Worm (Caenorhabditis elegans) whole organism, young adult: ENCODE results near the gene T04F8.2.
A peak's percentile ranks its signal among the peaks of the same experiment; 100 is the strongest.

ENCODE experiments used
- B0019.2 ChIP-seq: fragments of 200-800 bp; sonication (Bioruptor generic); conservative IDR thresholded peaks from 2 replicates; pipeline ENCODE4 v1.3.6; 2022; ENCODE audit warnings: missing genetic modification reagents, missing genetic modification characterization, missing compliant biosample characterization
- C06A6.2 ChIP-seq: fragments of 200-800 bp; sonication (Bioruptor generic); conservative IDR thresholded peaks from 2 replicates; pipeline ENCODE4 v1.3.6; 2022; ENCODE audit warnings: missing genetic modification characterization, missing compliant biosample characterization
- C17E4.6 ChIP-seq: fragments of 200-800 bp; sonication (Bioruptor generic); IDR thresholded peaks from 2 replicates; pipeline ENCODE4 v1.3.6; 2022; ENCODE audit warnings: missing genetic modification reagents, missing genetic modification characterization, missing compliant biosample characterization
- F10E7.11 ChIP-seq: sonication (generic microtip); optimal IDR thresholded peaks from 2 replicates; lab custom pipeline; 2017; ENCODE audit warnings: mild to moderate bottlenecking, missing genetic modification characterization, moderate library complexity, missing compliant biosample characterization
- F33H1.4 ChIP-seq: fragments of 200-800 bp; sonication (Bioruptor generic); IDR thresholded peaks from 2 replicates; pipeline ENCODE4 v1.3.6; 2022; ENCODE audit warnings: missing genetic modification reagents, missing genetic modification characterization, missing compliant biosample characterization
- F39B2.1 ChIP-seq: fragments of 200-800 bp; sonication (Bioruptor generic); IDR thresholded peaks from 2 replicates; pipeline ENCODE4 v1.3.6; 2022; ENCODE audit warnings: missing genetic modification reagents, missing genetic modification characterization, missing compliant biosample characterization
- F49E8.2 ChIP-seq: sonication (generic microtip); optimal IDR thresholded peaks from 3 replicates; lab custom pipeline; 2017; ENCODE audit warnings: missing genetic modification characterization, mild to moderate bottlenecking, missing compliant biosample characterization, antibody characterized with exemption, moderate library complexity; ENCODE audit not compliant: insufficient read depth
- F52B5.7 ChIP-seq: sonication (generic microtip); optimal IDR thresholded peaks from 2 replicates; lab custom pipeline; 2016; ENCODE audit warnings: mild to moderate bottlenecking, missing genetic modification characterization, missing compliant biosample characterization
- F57A8.1 ChIP-seq: fragments of 200-800 bp; sonication (Bioruptor generic); optimal IDR thresholded peaks from 2 replicates; lab custom pipeline; 2018; ENCODE audit warnings: mild to moderate bottlenecking, missing genetic modification characterization, moderate library complexity, missing compliant biosample characterization
- K11D2.4 ChIP-seq: fragments of 200-800 bp; sonication (Bioruptor generic); IDR thresholded peaks from 2 replicates; pipeline ENCODE4 v1.3.6; 2022; ENCODE audit warnings: missing genetic modification reagents, missing genetic modification characterization, missing compliant biosample characterization
- Y56A3A.18 ChIP-seq: fragments of 200-800 bp; sonication (Bioruptor generic); IDR thresholded peaks from 2 replicates; pipeline ENCODE4 v1.3.6; 2022; ENCODE audit warnings: missing genetic modification reagents, missing genetic modification characterization, missing compliant biosample characterization
- Y79H2A.3 ChIP-seq: fragments of 200-800 bp; sonication (Bioruptor generic); conservative IDR thresholded peaks from 2 replicates; pipeline ENCODE4 v1.3.6; 2022; ENCODE audit warnings: missing genetic modification reagents, missing genetic modification characterization, missing compliant biosample characterization
- ZK185.1 ChIP-seq: sonication (generic microtip); optimal IDR thresholded peaks from 2 replicates; lab custom pipeline; 2016; ENCODE audit warnings: mild to moderate bottlenecking, missing genetic modification characterization, missing compliant biosample characterization; ENCODE audit not compliant: poor library complexity, severe bottlenecking
- ama-1 ChIP-seq, 3 experiments: fragments of 150-350 bp in 1 of 3; sonication (generic microtip) in 2 of 3; optimal IDR thresholded peaks; 2 replicates each; lab custom pipeline; 2014 to 2018; ENCODE audit warnings: missing biosample characterization in 2 of 3, missing genetic modification characterization in 2 of 3, missing genetic modification reagents in 2 of 3
- attf-3 ChIP-seq: fragments of 200-800 bp; sonication (Bioruptor generic); conservative IDR thresholded peaks from 2 replicates; pipeline ENCODE4 v1.3.6; 2022; ENCODE audit warnings: missing genetic modification reagents, missing genetic modification characterization, missing compliant biosample characterization
- bed-2 ChIP-seq: fragments of 200-800 bp; sonication (Bioruptor generic); IDR thresholded peaks from 2 replicates; pipeline ENCODE4 v1.3.6; 2022; ENCODE audit warnings: missing genetic modification reagents, missing genetic modification characterization, missing compliant biosample characterization
- ccch-3 ChIP-seq: fragments of 200-800 bp; sonication (Bioruptor generic); optimal IDR thresholded peaks from 2 replicates; lab custom pipeline; 2018; ENCODE audit warnings: mild to moderate bottlenecking, missing genetic modification characterization, missing compliant biosample characterization
- ceh-27 ChIP-seq: fragments of 200-800 bp; sonication (Bioruptor generic); optimal IDR thresholded peaks from 2 replicates; lab custom pipeline; 2018; ENCODE audit warnings: mild to moderate bottlenecking, missing genetic modification characterization, moderate library complexity, missing compliant biosample characterization
- ceh-79 ChIP-seq: sonication (generic microtip); optimal IDR thresholded peaks from 2 replicates; lab custom pipeline; 2017; ENCODE audit warnings: mild to moderate bottlenecking, missing genetic modification characterization, missing compliant biosample characterization
- chd-7 ChIP-seq: sonication (generic microtip); optimal IDR thresholded peaks from 2 replicates; lab custom pipeline; 2016; ENCODE audit warnings: mild to moderate bottlenecking, missing genetic modification characterization, moderate library complexity, missing compliant biosample characterization
- die-1 ChIP-seq: sonication (generic microtip); optimal IDR thresholded peaks from 2 replicates; lab custom pipeline; 2016; ENCODE audit warnings: missing genotype, mild to moderate bottlenecking, missing genetic modification characterization, missing compliant biosample characterization
- dox-1 ChIP-seq: fragments of 200-800 bp; sonication (Bioruptor generic); IDR thresholded peaks from 2 replicates; pipeline ENCODE4 v1.3.6; 2022; ENCODE audit warnings: missing genetic modification reagents, missing genetic modification characterization, missing compliant biosample characterization
- dpl-1 ChIP-seq: fragments of 150-350 bp; optimal IDR thresholded peaks from 2 replicates; lab custom pipeline; 2014; ENCODE audit warnings: missing biosample characterization, missing genetic modification reagents, missing genetic modification characterization
- egrh-3 ChIP-seq: fragments of 200-800 bp; sonication (Bioruptor generic); IDR thresholded peaks from 2 replicates; pipeline ENCODE4 v1.3.6; 2022; ENCODE audit warnings: missing genetic modification reagents, missing genetic modification characterization, missing compliant biosample characterization
- gei-17 ChIP-seq: fragments of 200-800 bp; sonication (Bioruptor generic); optimal IDR thresholded peaks from 2 replicates; lab custom pipeline; 2018; ENCODE audit warnings: mild to moderate bottlenecking, missing genetic modification characterization, missing compliant biosample characterization
- hlh-12 ChIP-seq: sonication (generic microtip); optimal IDR thresholded peaks from 2 replicates; lab custom pipeline; 2016; ENCODE audit warnings: missing genetic modification characterization, missing compliant biosample characterization
- hlh-26 ChIP-seq: fragments of 200-800 bp; sonication (Bioruptor generic); conservative IDR thresholded peaks from 2 replicates; pipeline ENCODE4 v1.3.6; 2022; ENCODE audit warnings: missing genetic modification reagents, missing genetic modification characterization, missing compliant biosample characterization
- hmg-20 ChIP-seq: fragments of 200-800 bp; sonication (Bioruptor generic); IDR thresholded peaks from 2 replicates; pipeline ENCODE4 v1.3.6; 2022; ENCODE audit warnings: missing genetic modification reagents, missing genetic modification characterization, missing compliant biosample characterization
- hsf-1 ChIP-seq: fragments of 200-800 bp; sonication (Bioruptor generic); IDR thresholded peaks from 2 replicates; pipeline ENCODE4 v1.3.6; 2022; ENCODE audit warnings: missing genetic modification reagents, missing genetic modification characterization, missing compliant biosample characterization
- lin-26 ChIP-seq: fragments of 200-800 bp; sonication (Bioruptor generic); IDR thresholded peaks from 2 replicates; pipeline ENCODE4 v1.3.6; 2022; ENCODE audit warnings: missing genetic modification reagents, missing genetic modification characterization, missing compliant biosample characterization
- lin-54 ChIP-seq: fragments of 200-800 bp; sonication (Bioruptor generic); optimal IDR thresholded peaks from 2 replicates; lab custom pipeline; 2018; ENCODE audit warnings: mild to moderate bottlenecking, missing genetic modification characterization, missing compliant biosample characterization
- madf-6 ChIP-seq: fragments of 200-800 bp; sonication (Bioruptor generic); IDR thresholded peaks from 2 replicates; pipeline ENCODE4 v1.3.6; 2022; ENCODE audit warnings: missing genetic modification reagents, missing genetic modification characterization, missing compliant biosample characterization
- mcd-1 ChIP-seq: fragments of 200-800 bp; sonication (Bioruptor generic); IDR thresholded peaks from 2 replicates; pipeline ENCODE4 v1.3.6; 2022; ENCODE audit warnings: missing genetic modification reagents, missing genetic modification characterization, missing compliant biosample characterization
- nfya-1 ChIP-seq: sonication (generic microtip); optimal IDR thresholded peaks from 2 replicates; lab custom pipeline; 2017; ENCODE audit warnings: antibody characterized with exemption, missing compliant biosample characterization, missing genetic modification characterization, borderline replicate concordance; ENCODE audit not compliant: insufficient read depth
- nhr-120 ChIP-seq: fragments of 200-800 bp; sonication (Bioruptor generic); IDR thresholded peaks from 2 replicates; pipeline ENCODE4 v1.3.6; 2022; ENCODE audit warnings: missing genetic modification characterization, missing compliant biosample characterization
- nhr-179 ChIP-seq: sonication (generic microtip); optimal IDR thresholded peaks from 2 replicates; lab custom pipeline; 2016; ENCODE audit warnings: mild to moderate bottlenecking, missing genetic modification characterization, missing compliant biosample characterization
- nhr-80 ChIP-seq: sonication (generic microtip); optimal IDR thresholded peaks from 2 replicates; lab custom pipeline; 2016; ENCODE audit warnings: missing genetic modification characterization, missing compliant biosample characterization
- pha-4 ChIP-seq: fragments of 150-350 bp; sonication (generic microtip); optimal IDR thresholded peaks from 2 replicates; lab custom pipeline; 2014; ENCODE audit warnings: missing biosample characterization, missing genetic modification reagents, missing genetic modification characterization
- rpc-1 ChIP-seq, 2 experiments: fragments of 150-350 bp in 1 of 2; sonication (generic microtip) in 1 of 2; optimal IDR thresholded peaks; 2 replicates each; lab custom pipeline; 2014 to 2018; ENCODE audit warnings: missing biosample characterization in 1 of 2, missing genetic modification characterization in 1 of 2, missing genetic modification reagents in 1 of 2, missing genotype in 1 of 2
- snpc-1.3 ChIP-seq: sonication (generic microtip); optimal IDR thresholded peaks from 2 replicates; lab custom pipeline; 2017; ENCODE audit warnings: missing genetic modification characterization, mild to moderate bottlenecking, missing compliant biosample characterization, antibody characterized with exemption, moderate library complexity, missing genotype, missing genetic modification reagents; ENCODE audit not compliant: insufficient read depth
- somi-1 ChIP-seq: fragments of 200-800 bp; sonication (Bioruptor generic); optimal IDR thresholded peaks from 2 replicates; lab custom pipeline; 2018; ENCODE audit warnings: mild to moderate bottlenecking, missing genetic modification characterization, missing compliant biosample characterization
- sptf-2 ChIP-seq: fragments of 200-800 bp; sonication (Bioruptor generic); optimal IDR thresholded peaks from 2 replicates; lab custom pipeline; 2018; ENCODE audit warnings: mild to moderate bottlenecking, missing genetic modification characterization, missing compliant biosample characterization
- tbx-9 ChIP-seq: sonication (generic microtip); optimal IDR thresholded peaks from 2 replicates; lab custom pipeline; 2016; ENCODE audit warnings: borderline replicate concordance, missing genetic modification characterization, inconsistent platforms, missing compliant biosample characterization
- ztf-22 ChIP-seq: fragments of 200-800 bp; sonication (Bioruptor generic); optimal IDR thresholded peaks from 2 replicates; lab custom pipeline; 2018; ENCODE audit warnings: mild to moderate bottlenecking, missing genetic modification characterization, moderate library complexity, missing compliant biosample characterization
- ztf-25 ChIP-seq: fragments of 200-800 bp; sonication (Bioruptor generic); IDR thresholded peaks from 2 replicates; pipeline ENCODE4 v1.3.6; 2022; ENCODE audit warnings: missing genetic modification reagents, missing genetic modification characterization, missing compliant biosample characterization
- ztf-28 ChIP-seq: fragments of 200-800 bp; sonication (Bioruptor generic); IDR thresholded peaks from 2 replicates; pipeline ENCODE4 v1.3.6; 2022; ENCODE audit warnings: missing genetic modification reagents, missing genetic modification characterization, missing compliant biosample characterization

T04F8.2 gene

DNA sequence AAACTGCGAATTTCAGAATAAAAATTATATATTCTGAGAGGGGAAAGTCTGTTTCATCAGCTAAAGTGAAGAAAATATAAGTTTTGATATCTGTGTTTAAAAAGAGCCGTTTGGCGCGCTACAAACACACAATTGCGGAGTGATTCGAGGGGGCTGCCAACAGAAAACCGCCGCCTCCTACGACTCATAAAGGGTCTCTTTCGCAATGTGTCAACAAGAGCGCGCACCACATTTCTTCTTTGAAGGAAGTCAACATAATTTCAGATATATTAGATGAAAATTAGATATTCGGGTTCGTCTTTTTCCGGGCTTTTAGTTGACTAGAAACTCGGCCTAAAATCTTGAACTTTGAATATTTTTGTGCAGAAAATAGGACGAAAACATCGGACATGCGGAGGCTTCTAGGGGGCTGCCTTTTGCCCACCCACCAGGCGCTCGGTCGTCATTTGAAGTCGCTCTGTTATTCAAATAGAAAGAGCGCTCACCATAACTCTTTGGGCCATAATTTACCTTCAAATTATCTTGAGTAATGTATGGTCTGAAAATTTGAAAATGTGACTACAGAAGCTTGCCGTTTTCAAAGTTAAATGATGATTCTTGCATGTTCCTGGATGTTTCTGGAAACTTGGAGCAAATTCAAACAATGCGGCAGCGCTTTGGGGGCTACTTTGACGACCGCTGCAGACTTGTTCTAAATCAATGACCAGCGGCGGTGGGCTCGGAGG lies 50.4 kb downstream of the T04F8.2 start:
- TF ChIP-seq ztf-28 (GFP tag; lab: Robert Waterston, UW) (no peak), lin-54 (GFP tag; lab: Kevin White, UChicago) (peak; percentile 75), B0019.2 (GFP tag; lab: Robert Waterston, UW) (no peak), ZK185.1 (tag; lab: Kevin White, UChicago) (peak; percentile 76), somi-1 (peak; percentile 99), dpl-1 (GFP tag; lab: Kevin White, UChicago) (peak; percentile 41), hsf-1 (GFP tag; lab: Robert Waterston, UW) (no peak), die-1 (tag; lab: Kevin White, UChicago) (peak; percentile 83), lin-26 (GFP tag; lab: Robert Waterston, UW) (peak; percentile 90), ztf-22 (GFP tag; lab: Kevin White, UChicago) (peak; percentile 74), F10E7.11 (tag; lab: Kevin White, UChicago) (peak; percentile 35), hlh-26 (no peak), egrh-3 (GFP tag; lab: Robert Waterston, UW) (peak; percentile 80), ztf-25 (GFP tag; lab: Robert Waterston, UW) (peak; percentile 58; the same call in 1 of the 2 replicates), hmg-20 (GFP tag; lab: Robert Waterston, UW) (no peak), snpc-1.3 (tag; lab: Kevin White, UChicago) (no peak), madf-6 (no peak), nhr-80 (tag; lab: Kevin White, UChicago) (peak; percentile 95), F33H1.4 (peak; percentile 7; the same call in 1 of the 2 replicates), nhr-120 (no peak), F52B5.7 (tag; lab: Kevin White, UChicago) (peak; percentile 82), bed-2 (GFP tag; lab: Robert Waterston, UW) (no peak), F57A8.1 (GFP tag; lab: Kevin White, UChicago) (peak; percentile 68), gei-17 (GFP tag; lab: Kevin White, UChicago) (peak; percentile 90), tbx-9 (tag; lab: Kevin White, UChicago) (no peak), dox-1 (GFP tag; lab: Robert Waterston, UW) (peak; percentile 94), ccch-3 (GFP tag; lab: Kevin White, UChicago) (no peak), F39B2.1 (GFP tag; lab: Robert Waterston, UW) (no peak), pha-4 (tag; lab: Kevin White, UChicago) (no peak), ceh-79 (tag; lab: Kevin White, UChicago) (peak; percentile 61), mcd-1 (peak; percentile 77), hlh-12 (tag; lab: Kevin White, UChicago) (no peak), K11D2.4 (GFP tag; lab: Robert Waterston, UW) (peak; percentile 95), attf-3 (GFP tag; lab: Robert Waterston, UW) (0 out of 2 replicates have a peak, but pooled peaks have one; percentile 26), ama-1 (optimal IDR thresholded peaks at IDR 0.05; lab: Kevin White, UChicago) (no peak), ama-1 (GFP tag; optimal IDR thresholded peaks at IDR 0.05; lab: Kevin White, UChicago) (no peak), Y79H2A.3 (GFP tag; lab: Robert Waterston, UW) (no peak), ceh-27 (GFP tag; lab: Kevin White, UChicago) (peak; percentile 40), F49E8.2 (tag; lab: Kevin White, UChicago) (no peak), nfya-1 (no peak), chd-7 (peak; percentile 97), nhr-179 (no peak), rpc-1 (optimal IDR thresholded peaks at IDR 0.05; lab: Kevin White, UChicago) (no peak), rpc-1 (tag; optimal IDR thresholded peaks at IDR 0.05; lab: Kevin White, UChicago) (no peak), Y56A3A.18 (GFP tag; lab: Robert Waterston, UW) (no peak), sptf-2 (GFP tag; lab: Kevin White, UChicago) (no peak), C06A6.2 (GFP tag; lab: Robert Waterston, UW) (peak; percentile 89), C17E4.6 (GFP tag; lab: Robert Waterston, UW) (peak; percentile 40; the same call in 1 of the 2 replicates)
